Fruit fly (Drosophila melanogaster) whole organism, prepupa: ENCODE results near the gene Ciz1.

ENCODE experiments used
- CG10669 ChIP-seq: fragments of 200-800 bp; sonication (Bioruptor generic); optimal IDR thresholded peaks from 3 replicates; lab custom pipeline; 2018; ENCODE audit warnings: missing biosample characterization, mild to moderate bottlenecking, missing genetic modification characterization, moderate library complexity
- CG11294 ChIP-seq: fragments of 200-800 bp; sonication (Bioruptor generic); IDR thresholded peaks from 2 replicates; pipeline ENCODE4 v1.3.6; 2022; ENCODE audit warnings: missing biosample characterization, missing genetic modification characterization
- CG11902 ChIP-seq: fragments of 200-800 bp; sonication (Bioruptor generic); optimal IDR thresholded peaks from 3 replicates; lab custom pipeline; 2016; ENCODE audit warnings: missing biosample characterization, missing genetic modification characterization
- CG15336 ChIP-seq: fragments of 200-800 bp; sonication (Bioruptor generic); IDR thresholded peaks from 2 replicates; pipeline ENCODE4 v1.3.6; 2022; ENCODE audit warnings: missing biosample characterization, missing genetic modification characterization
- CG1621 ChIP-seq: fragments of 200-800 bp; sonication (Bioruptor generic); optimal IDR thresholded peaks from 3 replicates; lab custom pipeline; 2018; ENCODE audit warnings: missing biosample characterization, mild to moderate bottlenecking, missing genetic modification characterization
- CG31627 ChIP-seq: fragments of 200-800 bp; sonication (Bioruptor generic); optimal IDR thresholded peaks from 3 replicates; lab custom pipeline; 2016; ENCODE audit warnings: missing biosample characterization, missing genetic modification characterization
- CG32006 ChIP-seq: fragments of 200-800 bp; sonication (Bioruptor generic); optimal IDR thresholded peaks from 3 replicates; lab custom pipeline; 2017; ENCODE audit warnings: missing biosample characterization, mild to moderate bottlenecking, missing genetic modification characterization
- CG3919 ChIP-seq: fragments of 200-800 bp; sonication (Bioruptor generic); optimal IDR thresholded peaks from 3 replicates; lab custom pipeline; 2016; ENCODE audit warnings: missing biosample characterization, missing genetic modification characterization
- CG6163 ChIP-seq: fragments of 200-800 bp; sonication (Bioruptor generic); IDR thresholded peaks from 3 replicates; pipeline ENCODE4 v1.3.6; 2022; ENCODE audit warnings: missing biosample characterization, missing genetic modification characterization
- CG6808 ChIP-seq: fragments of 200-800 bp; sonication (Bioruptor generic); optimal IDR thresholded peaks from 3 replicates; lab custom pipeline; 2017; ENCODE audit warnings: missing biosample characterization, missing genetic modification characterization, mild to moderate bottlenecking, moderate library complexity, missing genetic modification reagents
- CG7368 ChIP-seq: fragments of 200-800 bp; sonication (Bioruptor generic); optimal IDR thresholded peaks from 3 replicates; lab custom pipeline; 2016; ENCODE audit warnings: missing biosample characterization, missing genetic modification characterization
- CG8319 ChIP-seq: fragments of 200-800 bp; sonication (Bioruptor generic); optimal IDR thresholded peaks from 3 replicates; lab custom pipeline; 2016; ENCODE audit warnings: missing biosample characterization, missing genetic modification characterization
- CG8632 ChIP-seq: fragments of 200-800 bp; sonication (Bioruptor generic); optimal IDR thresholded peaks from 3 replicates; lab custom pipeline; 2016; ENCODE audit warnings: missing biosample characterization, missing genetic modification characterization
- Eip78C ChIP-seq: fragments of 200-800 bp; sonication (Bioruptor generic); peaks from one replicate; lab custom pipeline; 2016; ENCODE audit warnings: missing biosample characterization, missing genetic modification characterization
- Ets21C ChIP-seq: fragments of 200-800 bp; sonication (Bioruptor generic); optimal IDR thresholded peaks from 3 replicates; lab custom pipeline; 2016; ENCODE audit warnings: missing biosample characterization, missing genetic modification characterization
- Ets96B ChIP-seq: fragments of 200-800 bp; optimal IDR thresholded peaks from 2 replicates; lab custom pipeline; 2019; ENCODE audit warnings: missing biosample characterization, mild to moderate bottlenecking, missing genetic modification characterization, moderate library complexity
- Gug ChIP-seq: fragments of 200-800 bp; sonication (Bioruptor generic); IDR thresholded peaks from 2 replicates; pipeline ENCODE4 v1.3.6; 2022; ENCODE audit warnings: missing biosample characterization, missing genetic modification characterization
- Hr4 ChIP-seq: fragments of 200-800 bp; sonication (Bioruptor generic); optimal IDR thresholded peaks from 3 replicates; lab custom pipeline; 2016; ENCODE audit warnings: missing biosample characterization, missing genetic modification characterization
- Lpt ChIP-seq: fragments of 200-800 bp; sonication (Bioruptor generic); optimal IDR thresholded peaks from 3 replicates; lab custom pipeline; 2016; ENCODE audit warnings: missing biosample characterization, missing genetic modification characterization
- OdsH ChIP-seq: fragments of 200-800 bp; sonication (Bioruptor generic); optimal IDR thresholded peaks from 3 replicates; lab custom pipeline; 2016; ENCODE audit warnings: missing biosample characterization, missing genetic modification characterization
- Smox ChIP-seq: fragments of 200-800 bp; sonication (Bioruptor generic); optimal IDR thresholded peaks from 3 replicates; lab custom pipeline; 2016; ENCODE audit warnings: missing biosample characterization, missing genetic modification characterization
- Sox102F ChIP-seq: fragments of 200-800 bp; sonication (Bioruptor generic); optimal IDR thresholded peaks from 2 replicates; lab custom pipeline; 2016; ENCODE audit warnings: missing biosample characterization, mild to moderate bottlenecking, missing genetic modification characterization
- Sox14 ChIP-seq: fragments of 200-800 bp; sonication (Bioruptor generic); optimal IDR thresholded peaks from 3 replicates; lab custom pipeline; 2016; ENCODE audit warnings: missing biosample characterization, missing genetic modification characterization
- achi ChIP-seq: fragments of 200-800 bp; sonication (Bioruptor generic); optimal IDR thresholded peaks from 3 replicates; lab custom pipeline; 2016; ENCODE audit warnings: missing biosample characterization, missing genetic modification characterization
- acj6 ChIP-seq: fragments of 200-800 bp; sonication (Bioruptor generic); optimal IDR thresholded peaks from 3 replicates; lab custom pipeline; 2016; ENCODE audit warnings: missing biosample characterization, missing genetic modification characterization
- dac ChIP-seq: fragments of 200-800 bp; sonication (Bioruptor generic); optimal IDR thresholded peaks from 2 replicates; lab custom pipeline; 2017; ENCODE audit warnings: missing biosample characterization, mild to moderate bottlenecking, missing genetic modification characterization
- esn ChIP-seq: fragments of 200-800 bp; sonication (Bioruptor generic); optimal IDR thresholded peaks from 2 replicates; lab custom pipeline; 2016; ENCODE audit warnings: missing biosample characterization, mild to moderate bottlenecking, missing genetic modification characterization, moderate library complexity
- fd59A ChIP-seq: fragments of 200-800 bp; sonication (Bioruptor generic); optimal IDR thresholded peaks from 2 replicates; lab custom pipeline; 2017; ENCODE audit warnings: missing biosample characterization, mild to moderate bottlenecking, missing genetic modification characterization, missing genetic modification reagents
- lz ChIP-seq: fragments of 200-800 bp; sonication (Bioruptor generic); optimal IDR thresholded peaks from 3 replicates; lab custom pipeline; 2016; ENCODE audit warnings: missing biosample characterization, missing genetic modification characterization
- spab ChIP-seq: fragments of 200-800 bp; sonication (Bioruptor generic); optimal IDR thresholded peaks from 2 replicates; lab custom pipeline; 2017; ENCODE audit warnings: missing biosample characterization, mild to moderate bottlenecking, missing genetic modification characterization, missing genetic modification reagents
- svp ChIP-seq: fragments of 200-800 bp; sonication (Bioruptor generic); peaks from one replicate; lab custom pipeline; 2016; ENCODE audit warnings: missing biosample characterization, missing genetic modification characterization
- topi ChIP-seq: fragments of 200-800 bp; sonication (Bioruptor generic); optimal IDR thresholded peaks from 3 replicates; lab custom pipeline; 2016; ENCODE audit warnings: missing biosample characterization, missing genetic modification characterization
- vri ChIP-seq: fragments of 200-800 bp; sonication (Bioruptor generic); optimal IDR thresholded peaks from 3 replicates; lab custom pipeline; 2016; ENCODE audit warnings: missing biosample characterization, mild to moderate bottlenecking, missing genetic modification characterization

Ciz1 gene

dm6 chr3L:9824226-9824625 lies 40.2 kb upstream of the Ciz1 start:
- TF ChIP-seq topi (GFP tag; lab: Kevin White, UChicago), result no peak
- no peak for TF ChIP-seq CG1621 (tag; lab: Kevin White, UChicago)

dm6 chr3L:9829154-9829553 lies 35.3 kb upstream of the Ciz1 start:
- no peak for TF ChIP-seq Sox14 (GFP tag; lab: Kevin White, UChicago)
- TF ChIP-seq CG6163 (GFP tag; lab: Robert Waterston, UW), result no peak
- TF ChIP-seq CG8632, result no peak
- no peak for TF ChIP-seq CG15336 (GFP tag; lab: Robert Waterston, UW)
- TF ChIP-seq spab (GFP tag; lab: Kevin White, UChicago), result no peak
- TF ChIP-seq Gug (GFP tag; lab: Robert Waterston, UW), result no peak
- no peak for TF ChIP-seq OdsH (GFP tag; lab: Kevin White, UChicago)
- TF ChIP-seq Lpt (GFP tag; lab: Kevin White, UChicago), result no peak
- TF ChIP-seq CG11902 (GFP tag; lab: Kevin White, UChicago), result no peak
- TF ChIP-seq CG6808 (GFP tag; lab: Kevin White, UChicago), result no peak
- no peak for TF ChIP-seq CG7368 (GFP tag; lab: Kevin White, UChicago)
- no peak for TF ChIP-seq acj6 (GFP tag; lab: Kevin White, UChicago)
- TF ChIP-seq fd59A, result no peak
- no peak for TF ChIP-seq Smox
- no peak for TF ChIP-seq Eip78C (GFP tag; lab: Kevin White, UChicago)
- TF ChIP-seq CG32006 (GFP tag; lab: Kevin White, UChicago), result no peak

- TF ChIP-seq CG11294 (GFP tag; lab: Robert Waterston, UW), result no peak
- no peak for TF ChIP-seq achi
- TF ChIP-seq Eip78C (GFP tag; lab: Kevin White, UChicago), result no peak
- TF ChIP-seq esn (GFP tag; lab: Kevin White, UChicago), result no peak
- TF ChIP-seq CG10669 (GFP tag; lab: Kevin White, UChicago), result no peak
- no peak for TF ChIP-seq Sox102F
- no peak for TF ChIP-seq dac (GFP tag; lab: Kevin White, UChicago)
- no peak for TF ChIP-seq vri (GFP tag; lab: Kevin White, UChicago)
- no peak for TF ChIP-seq CG32006 (GFP tag; lab: Kevin White, UChicago)
- no peak for TF ChIP-seq lz (GFP tag; lab: Kevin White, UChicago)
- TF ChIP-seq Ets21C (GFP tag; lab: Kevin White, UChicago), result no peak
These were observed 34.6 kb upstream of the Ciz1 start for dm6 chr3L:9829639-9830341.

dm6 chr3L:9832125-9832524 lies 32.3 kb upstream of the Ciz1 start:
- no peak for TF ChIP-seq CG31627 (GFP tag; lab: Kevin White, UChicago)
- TF ChIP-seq CG10669 (GFP tag; lab: Kevin White, UChicago), result no peak

- TF ChIP-seq Sox102F (no peak), topi (GFP tag; lab: Kevin White, UChicago) (no peak), CG8319 (no peak), CG3919 (peak; percentile 16), achi (no peak), CG7368 (GFP tag; lab: Kevin White, UChicago) (no peak), CG6808 (GFP tag; lab: Kevin White, UChicago) (no peak), Hr4 (GFP tag; lab: Kevin White, UChicago) (no peak), Ets96B (tag; lab: Kevin White, UChicago) (no peak), svp (GFP tag; lab: Kevin White, UChicago) (peak; percentile 48), CG1621 (tag; lab: Kevin White, UChicago) (no peak), Ets21C (GFP tag; lab: Kevin White, UChicago) (no peak), Gug (GFP tag; lab: Robert Waterston, UW) (no peak), CG15336 (GFP tag; lab: Robert Waterston, UW) (0 out of 2 replicates have a peak, but pooled peaks have one; percentile 8), CG31627 (GFP tag; lab: Kevin White, UChicago) (peak; percentile 2)
- TF ChIP-seq, all 60 proteins: peak for 4
These were observed 27.9 kb upstream of the Ciz1 start, which contains the start of gene I-2 for dm6 chr3L:9836524-9837047. I-2 (minus strand) TSS chr3L:9836805.
